Fruit fly (Drosophila melanogaster): ENCODE data around the gene CG11537.

CG11537 gene

dm6 chr3L:3179474-3179873 lies 36.2 kb upstream of the CG11537 start (continued):
- TF ChIP-seq hbn (GFP tag; IDR thresholded peaks at IDR 0.05; ENCODE audit: partially characterized antibody) (no peak), CG32772 (GFP tag; IDR thresholded peaks at IDR 0.05) (peak; percentile 87), CG5953 (GFP tag; IDR thresholded peaks at IDR 0.05) (peak; percentile 29; the same call in 1 of the 2 replicates), CG9932 (GFP tag; IDR thresholded peaks at IDR 0.05) (peak; percentile 70), chinmo (GFP tag; IDR thresholded peaks at IDR 0.05; ENCODE audit: partially characterized antibody) (no peak), cwo (GFP tag; optimal IDR thresholded peaks at IDR 0.05) (peak; percentile 85), Chrac-16 (GFP tag; optimal IDR thresholded peaks at IDR 0.05) (peak; percentile 81), maf-S (GFP tag; optimal IDR thresholded peaks at IDR 0.05) (peak; percentile 80), CG11723 (GFP tag; optimal IDR thresholded peaks at IDR 0.05) (peak; percentile 68), Dip2 (GFP tag; IDR thresholded peaks at IDR 0.05) (no peak), Rx (GFP tag; IDR thresholded peaks at IDR 0.05) (peak; percentile 70), salm (tag; optimal IDR thresholded peaks at IDR 0.05) (no peak), aop (GFP tag; IDR thresholded peaks at IDR 0.05) (no peak), CG6683 (GFP tag; optimal IDR thresholded peaks at IDR 0.05) (peak; percentile 79), Doc3 (GFP tag; IDR thresholded peaks at IDR 0.05; ENCODE audit: partially characterized antibody) (no peak), ro (GFP tag; IDR thresholded peaks at IDR 0.05) (peak; percentile 72; the same call in 1 of the 2 replicates), slbo (GFP tag; IDR thresholded peaks at IDR 0.05) (peak; percentile 85), HLH54F (GFP tag; optimal IDR thresholded peaks at IDR 0.05) (peak; percentile 77), gcm (GFP tag; optimal IDR thresholded peaks at IDR 0.05) (no peak), ab (GFP tag; optimal IDR thresholded peaks at IDR 0.05) (peak; percentile 46), fd64A (GFP tag; optimal IDR thresholded peaks at IDR 0.05) (peak; percentile 57), hkb (optimal IDR thresholded peaks at IDR 0.05) (no peak), hkb (GFP tag; IDR thresholded peaks at IDR 0.05) (peak; percentile 95), CG1647 (GFP tag; optimal IDR thresholded peaks at IDR 0.05) (peak; percentile 61), CG1233 (GFP tag; optimal IDR thresholded peaks at IDR 0.05) (peak; percentile 89), jigr1 (GFP tag; IDR thresholded peaks at IDR 0.05) (peak; percentile 23; the same call in 1 of the 3 replicates), pho (GFP tag; optimal IDR thresholded peaks at IDR 0.05) (peak; percentile 54), cad (GFP tag; optimal IDR thresholded peaks at IDR 0.05) (no peak), al (GFP tag; IDR thresholded peaks at IDR 0.05) (peak; percentile 76), CG17568 (GFP tag; optimal IDR thresholded peaks at IDR 0.05) (no peak), disco-r (GFP tag; optimal IDR thresholded peaks at IDR 0.05) (peak; percentile 79), CG43689 (GFP tag; IDR thresholded peaks at IDR 0.05) (no peak), eyg (GFP tag; optimal IDR thresholded peaks at IDR 0.05) (peak; percentile 78), CG9437 (GFP tag; optimal IDR thresholded peaks at IDR 0.05) (peak; percentile 63), CG6272 (GFP tag; IDR thresholded peaks at IDR 0.05) (peak; percentile 75), hb (GFP tag; IDR thresholded peaks at IDR 0.05; ENCODE audit: partially characterized antibody) (no peak), CG9215 (GFP tag; IDR thresholded peaks at IDR 0.05) (peak; percentile 81), CG11398 (GFP tag; optimal IDR thresholded peaks at IDR 0.05) (peak; percentile 24), tap (tag; optimal IDR thresholded peaks at IDR 0.05) (peak; percentile 88), HmgD (GFP tag; optimal IDR thresholded peaks at IDR 0.05) (no peak), CG8281 (tag; optimal IDR thresholded peaks at IDR 0.05) (peak; percentile 73), CG12299 (tag; optimal IDR thresholded peaks at IDR 0.05) (peak; percentile 66), br (optimal IDR thresholded peaks at IDR 0.05) (no peak), onecut (GFP tag; IDR thresholded peaks at IDR 0.05) (peak; percentile 80), zfh2 (GFP tag; optimal IDR thresholded peaks at IDR 0.05) (peak; percentile 74), pzg (GFP tag; optimal IDR thresholded peaks at IDR 0.05) (peak; percentile 1), Bgb (GFP tag; IDR thresholded peaks at IDR 0.05; ENCODE audit: partially characterized antibody) (no peak), CG31365 (tag; optimal IDR thresholded peaks at IDR 0.05) (peak; percentile 72), sr (GFP tag; IDR thresholded peaks at IDR 0.05) (peak; percentile 46; the same call in 1 of the 3 replicates), CG17385 (GFP tag; optimal IDR thresholded peaks at IDR 0.05) (peak; percentile 82), CG4328 (GFP tag; optimal IDR thresholded peaks at IDR 0.05) (peak; percentile 48), Sox102F (GFP tag; optimal IDR thresholded peaks at IDR 0.05) (peak; percentile 86)

Measured in whole organism, embryonic.